Worm (Caenorhabditis elegans) whole organism, L1 larva: ENCODE measurements around the gene dohh-1.

Experiments
- C34B4.2 ChIP-seq: sonication (generic microtip); optimal IDR thresholded peaks from 2 replicates; lab custom pipeline; 2017; ENCODE audit warnings: mild to moderate bottlenecking, missing genetic modification characterization, missing compliant biosample characterization
- Y116A8C.19 ChIP-seq: sonication (generic microtip); optimal IDR thresholded peaks from 2 replicates; lab custom pipeline; 2016; ENCODE audit warnings: missing compliant biosample characterization, missing genetic modification characterization, borderline replicate concordance
- aha-1 ChIP-seq: fragments of 150-350 bp; optimal IDR thresholded peaks from 2 replicates; lab custom pipeline; 2014; ENCODE audit warnings: missing biosample characterization, missing genetic modification characterization
- alr-1 ChIP-seq: fragments of 200-800 bp; sonication (Bioruptor generic); optimal IDR thresholded peaks from 2 replicates; lab custom pipeline; 2018; ENCODE audit warnings: borderline replicate concordance, mild to moderate bottlenecking, missing genetic modification characterization, missing compliant biosample characterization
- ama-1 ChIP-seq: fragments of 150-350 bp; optimal IDR thresholded peaks from 2 replicates; lab custom pipeline; 2014
- blmp-1 ChIP-seq: fragments of 150-350 bp; optimal IDR thresholded peaks from 2 replicates; lab custom pipeline; 2014; ENCODE audit warnings: missing biosample characterization, missing genetic modification characterization
- ceh-63 ChIP-seq: fragments of 200-800 bp; sonication (Bioruptor generic); optimal IDR thresholded peaks from 2 replicates; lab custom pipeline; 2018; ENCODE audit warnings: mild to moderate bottlenecking, missing genetic modification characterization, missing compliant biosample characterization
- ceh-8 ChIP-seq: fragments of 200-800 bp; sonication (Bioruptor generic); optimal IDR thresholded peaks from 2 replicates; lab custom pipeline; 2018; ENCODE audit warnings: mild to moderate bottlenecking, missing genetic modification characterization, moderate library complexity, missing compliant biosample characterization
- ceh-82 ChIP-seq, 3 experiments: fragments of 150-350 bp in 1 of 3; sonication (generic microtip) in 2 of 3; optimal IDR thresholded peaks; 2 replicates each; lab custom pipeline; 2014 to 2017; ENCODE audit warnings: missing biosample characterization in 3 of 3, missing genetic modification characterization in 3 of 3
- ces-1 ChIP-seq: fragments of 150-350 bp; optimal IDR thresholded peaks from 2 replicates; lab custom pipeline; 2014; ENCODE audit warnings: missing biosample characterization, missing genetic modification reagents, missing genetic modification characterization
- dpl-1 ChIP-seq, 3 experiments: fragments of 150-350 bp in 2 of 3; sonication (generic microtip) in 1 of 3; optimal IDR thresholded peaks; 2 replicates each; lab custom pipeline; 2014 to 2017; ENCODE audit warnings: missing biosample characterization in 3 of 3, missing genetic modification characterization in 3 of 3, missing genetic modification reagents in 3 of 3
- dsc-1 ChIP-seq: sonication (generic microtip); optimal IDR thresholded peaks from 2 replicates; lab custom pipeline; 2016; ENCODE audit warnings: mild to moderate bottlenecking, missing genetic modification characterization, missing compliant biosample characterization
- efl-1 ChIP-seq, 4 experiments: fragments of 150-350 bp; optimal IDR thresholded peaks in 3 of 4; peaks in 1 of 4; 1 replicate in 1 of 4; 2 replicates in 3 of 4; lab custom pipeline; 2014; ENCODE audit warnings: missing biosample characterization in 2 of 4, missing genetic modification characterization in 2 of 4, missing genetic modification reagents in 2 of 4
- elt-2 ChIP-seq: sonication (generic microtip); optimal IDR thresholded peaks from 2 replicates; lab custom pipeline; 2016; ENCODE audit warnings: missing genetic modification characterization, mild to moderate bottlenecking, inconsistent platforms, missing compliant biosample characterization, missing genetic modification reagents
- ets-5 ChIP-seq: fragments of 200-800 bp; sonication (Bioruptor generic); IDR thresholded peaks from 2 replicates; pipeline ENCODE4 v1.3.6; 2022; ENCODE audit warnings: missing genetic modification characterization, missing compliant biosample characterization
- fkh-10 ChIP-seq: sonication (generic microtip); optimal IDR thresholded peaks from 2 replicates; lab custom pipeline; 2017; ENCODE audit warnings: missing biosample characterization, missing genetic modification reagents, missing genetic modification characterization
- fos-1 ChIP-seq: fragments of 150-350 bp; optimal IDR thresholded peaks from 2 replicates; lab custom pipeline; 2014; ENCODE audit warnings: missing biosample characterization, missing genetic modification characterization
- grh-1 ChIP-seq: fragments of 200-800 bp; sonication (Bioruptor generic); IDR thresholded peaks from 2 replicates; pipeline ENCODE4 v1.3.6; 2022; ENCODE audit warnings: missing genetic modification reagents, missing genetic modification characterization, missing compliant biosample characterization
- hlh-17 ChIP-seq: fragments of 200-800 bp; sonication (Bioruptor generic); optimal IDR thresholded peaks from 2 replicates; lab custom pipeline; 2018; ENCODE audit warnings: missing genetic modification characterization, mild to moderate bottlenecking, missing compliant biosample characterization, moderate library complexity, borderline replicate concordance
- irx-1 ChIP-seq: sonication (generic microtip); optimal IDR thresholded peaks from 2 replicates; lab custom pipeline; 2016; ENCODE audit warnings: missing genetic modification characterization, missing compliant biosample characterization
- jun-1 ChIP-seq: fragments of 150-350 bp; optimal IDR thresholded peaks from 2 replicates; lab custom pipeline; 2014; ENCODE audit warnings: missing biosample characterization, missing genetic modification reagents, missing genetic modification characterization
- lin-13 ChIP-seq: fragments of 150-350 bp; optimal IDR thresholded peaks from 2 replicates; lab custom pipeline; 2014; ENCODE audit warnings: missing biosample characterization, missing genetic modification reagents, missing genetic modification characterization
- lin-39 ChIP-seq: fragments of 150-350 bp; optimal IDR thresholded peaks from 2 replicates; lab custom pipeline; 2014; ENCODE audit warnings: missing biosample characterization, missing genetic modification reagents, missing genetic modification characterization
- mdl-1 ChIP-seq, 2 experiments: fragments of 150-350 bp; optimal IDR thresholded peaks; 2 replicates each; lab custom pipeline; 2014 to 2017; ENCODE audit warnings: missing biosample characterization in 2 of 2, missing genetic modification characterization in 2 of 2, inconsistent platforms in 1 of 2
- nhr-11 ChIP-seq: fragments of 150-350 bp; optimal IDR thresholded peaks from 2 replicates; lab custom pipeline; 2014; ENCODE audit warnings: missing biosample characterization, missing genetic modification characterization
- nhr-19 ChIP-seq: fragments of 200-800 bp; sonication (Bioruptor generic); conservative IDR thresholded peaks from 2 replicates; pipeline ENCODE4 v1.3.6; 2022; ENCODE audit warnings: missing genetic modification characterization, missing compliant biosample characterization
- nhr-20 ChIP-seq: sonication (generic microtip); optimal IDR thresholded peaks from 2 replicates; lab custom pipeline; 2016; ENCODE audit warnings: mild to moderate bottlenecking, missing genetic modification characterization, missing compliant biosample characterization
- nhr-237 ChIP-seq: fragments of 150-350 bp; optimal IDR thresholded peaks from 2 replicates; lab custom pipeline; 2014; ENCODE audit warnings: missing biosample characterization, missing genetic modification characterization
- nhr-47 ChIP-seq: sonication (generic microtip); optimal IDR thresholded peaks from 2 replicates; lab custom pipeline; 2016; ENCODE audit warnings: mild to moderate bottlenecking, missing genetic modification characterization, moderate library complexity, missing compliant biosample characterization
- nhr-85 ChIP-seq: sonication (generic microtip); peaks from one replicate; lab custom pipeline; 2016; ENCODE audit warnings: missing genetic modification characterization, inconsistent platforms, missing compliant biosample characterization
- nhr-90 ChIP-seq: sonication (generic microtip); optimal IDR thresholded peaks from 2 replicates; lab custom pipeline; 2016; ENCODE audit warnings: mild to moderate bottlenecking, missing genetic modification characterization, missing compliant biosample characterization; ENCODE audit not compliant: poor library complexity
- pqm-1 ChIP-seq: sonication (generic microtip); optimal IDR thresholded peaks from 3 replicates; lab custom pipeline; 2017; ENCODE audit warnings: missing biosample characterization, missing genetic modification characterization
- rnt-1 ChIP-seq: sonication (generic microtip); optimal IDR thresholded peaks from 2 replicates; lab custom pipeline; 2016; ENCODE audit warnings: mild to moderate bottlenecking, missing genetic modification characterization, moderate library complexity, missing compliant biosample characterization
- sup-37 ChIP-seq: fragments of 200-800 bp; sonication (Bioruptor generic); optimal IDR thresholded peaks from 2 replicates; lab custom pipeline; 2018; ENCODE audit warnings: mild to moderate bottlenecking, missing genetic modification characterization, missing compliant biosample characterization
- swsn-7 ChIP-seq: sonication (generic microtip); optimal IDR thresholded peaks from 2 replicates; lab custom pipeline; 2016; ENCODE audit warnings: missing genetic modification characterization, missing compliant biosample characterization
- unc-130 ChIP-seq: fragments of 150-350 bp; optimal IDR thresholded peaks from 2 replicates; lab custom pipeline; 2017; ENCODE audit warnings: missing biosample characterization, missing genetic modification characterization, inconsistent platforms
- unc-30 ChIP-seq: sonication (generic microtip); optimal IDR thresholded peaks from 2 replicates; lab custom pipeline; 2017; ENCODE audit warnings: missing biosample characterization, missing genetic modification characterization
- unc-62 ChIP-seq: fragments of 150-350 bp; optimal IDR thresholded peaks from 2 replicates; lab custom pipeline; 2014; ENCODE audit warnings: missing biosample characterization, missing genetic modification reagents, missing genetic modification characterization
- vab-15 ChIP-seq: sonication (generic microtip); optimal IDR thresholded peaks from 2 replicates; lab custom pipeline; 2017; ENCODE audit warnings: missing genotype, mild to moderate bottlenecking, missing genetic modification characterization, missing compliant biosample characterization
- xbp-1 ChIP-seq: sonication (generic microtip); optimal IDR thresholded peaks from 2 replicates; lab custom pipeline; 2016; ENCODE audit warnings: missing genetic modification characterization, missing compliant biosample characterization
- zag-1 ChIP-seq: fragments of 150-350 bp; optimal IDR thresholded peaks from 2 replicates; lab custom pipeline; 2014; ENCODE audit warnings: missing biosample characterization, missing genetic modification characterization

Gene dohh-1

ce11 chrII:10596462-10596861 lies 16.7 kb downstream of the dohh-1 start, which contains the start of gene C14A4.7:
Gene C14A4.7, minus strand, starts transcription at chrII:10596562.
- TF ChIP-seq dsc-1 (no peak), grh-1 (GFP tag; lab: Robert Waterston, UW) (no peak), efl-1 (optimal IDR thresholded peaks at IDR 0.05; lab: Kevin White, UChicago) (no peak), efl-1 (GFP tag; optimal IDR thresholded peaks at IDR 0.05 in 1 of 2; lab: Kevin White, UChicago) (no peak), elt-2 (tag; lab: Kevin White, UChicago) (peak; percentile 16), mdl-1 (tag; optimal IDR thresholded peaks at IDR 0.05; lab: Kevin White, UChicago) (no peak), xbp-1 (tag; lab: Kevin White, UChicago) (no peak), nhr-85 (tag; lab: Kevin White, UChicago) (no peak), zag-1 (tag; lab: Kevin White, UChicago) (no peak), fos-1 (tag; lab: Kevin White, UChicago) (no peak)

ce11 chrII:10598039-10598438 lies 18.3 kb downstream of the dohh-1 start, which contains the start of gene C14A4.8:
Gene C14A4.8, minus strand, starts transcription at chrII:10598139.
- TF ChIP-seq Y116A8C.19 (tag; lab: Kevin White, UChicago): no peak
- TF ChIP-seq swsn-7 (tag; lab: Kevin White, UChicago): no peak
- TF ChIP-seq rnt-1 (tag; lab: Kevin White, UChicago): no peak
- TF ChIP-seq fkh-10 (GFP tag; lab: Kevin White, UChicago): no peak
- TF ChIP-seq ceh-8: no peak
- no peak for TF ChIP-seq dpl-1 (GFP tag; optimal IDR thresholded peaks at IDR 0.05; lab: Kevin White, UChicago)
- TF ChIP-seq dsc-1: no peak
- no peak for TF ChIP-seq hlh-17 (GFP tag; lab: Kevin White, UChicago)
- no peak for TF ChIP-seq alr-1 (tag; lab: Kevin White, UChicago)
- TF ChIP-seq ama-1: no peak
- TF ChIP-seq, all 84 proteins: peak for 0

DNA sequence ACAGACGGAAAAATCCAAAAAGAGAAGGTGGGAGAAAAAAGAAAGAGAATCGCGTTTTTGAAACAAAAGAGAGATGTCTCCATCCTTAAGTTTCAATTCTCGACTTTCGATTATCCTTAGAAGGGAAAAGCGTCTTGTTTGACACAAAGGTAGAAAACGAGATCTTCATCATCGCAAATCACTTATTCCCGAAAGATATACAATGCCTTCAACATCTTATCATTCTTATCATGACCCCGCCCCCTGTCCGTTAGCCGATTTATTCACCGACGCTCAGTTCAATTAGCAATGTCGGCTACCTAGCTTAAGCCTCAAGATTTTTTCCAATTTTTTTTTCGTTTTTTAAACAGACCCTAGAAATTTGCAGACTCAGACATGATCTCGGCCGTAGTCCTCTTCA lies 19.2 kb downstream of the dohh-1 start, which contains the start of gene C14A4.9:
C14A4.9 (plus strand) TSS at position 368 of the 400 bp plus-strand sequence.
- no peak for TF ChIP-seq nhr-237 (tag; lab: Kevin White, UChicago)
- peak; percentile 99 for TF ChIP-seq blmp-1 (tag; lab: Kevin White, UChicago)

ce11 chrII:10602184-10602583 lies 22.4 kb downstream of the dohh-1 start, which contains the start of gene srv-2:
Gene srv-2, minus strand, starts transcription at chrII:10602284.
- no peak for TF ChIP-seq ces-1 (GFP tag; lab: Kevin White, UChicago)
- no peak for TF ChIP-seq vab-15 (tag; lab: Kevin White, UChicago)
- TF ChIP-seq aha-1 (tag; lab: Kevin White, UChicago): no peak
- TF ChIP-seq nhr-19 (GFP tag; lab: Robert Waterston, UW): no peak
- TF ChIP-seq jun-1 (tag; lab: Kevin White, UChicago): no peak
- no peak for TF ChIP-seq efl-1 (optimal IDR thresholded peaks at IDR 0.05; lab: Kevin White, UChicago)
- no peak for TF ChIP-seq efl-1 (GFP tag; optimal IDR thresholded peaks at IDR 0.05 in 1 of 2; lab: Kevin White, UChicago)
- TF ChIP-seq unc-30 (tag; lab: Kevin White, UChicago): no peak
- no peak for TF ChIP-seq lin-13
- no peak for TF ChIP-seq irx-1 (tag; lab: Kevin White, UChicago)
- no peak for TF ChIP-seq nhr-20
- TF ChIP-seq ets-5 (GFP tag; lab: Robert Waterston, UW): no peak
- no peak for TF ChIP-seq nhr-90
- TF ChIP-seq Y116A8C.19 (tag; lab: Kevin White, UChicago): no peak
- TF ChIP-seq sup-37 (GFP tag; lab: Kevin White, UChicago): no peak
- no peak for TF ChIP-seq pqm-1 (tag; lab: Kevin White, UChicago)

DNA sequence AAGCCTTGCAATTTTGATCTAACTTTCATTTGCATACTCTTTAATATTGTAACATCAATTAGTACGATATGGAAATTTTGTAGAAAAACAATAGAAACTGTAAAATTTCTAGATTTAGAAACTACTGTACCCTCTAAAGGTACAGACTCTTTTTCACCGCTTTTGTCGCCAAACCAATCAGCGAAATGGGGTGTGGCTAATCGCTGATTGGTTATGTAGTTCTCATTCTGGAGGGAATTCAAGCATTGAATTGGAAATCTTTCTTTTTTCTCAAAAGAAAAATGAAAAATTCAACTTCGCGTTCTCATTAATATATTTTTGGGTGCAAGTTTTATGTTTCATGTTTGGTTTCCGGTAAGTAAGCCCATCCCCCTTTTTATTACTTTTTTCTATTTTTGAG lies 23.8 kb downstream of the dohh-1 start:
- no peak for TF ChIP-seq nhr-47 (tag; lab: Kevin White, UChicago)
- no peak for TF ChIP-seq ceh-63 (GFP tag; lab: Kevin White, UChicago)
- TF ChIP-seq ceh-82 (tag; optimal IDR thresholded peaks at IDR 0.05; lab: Kevin White, UChicago): no peak
- no peak for TF ChIP-seq C34B4.2
- TF ChIP-seq pqm-1 (tag; lab: Kevin White, UChicago): no peak
- no peak for TF ChIP-seq unc-62 (GFP tag; lab: Kevin White, UChicago)
- no peak for TF ChIP-seq lin-39
- no peak for TF ChIP-seq blmp-1 (tag; lab: Kevin White, UChicago)
- TF ChIP-seq nhr-11 (tag; lab: Kevin White, UChicago): no peak
- no peak for TF ChIP-seq unc-130 (tag; lab: Kevin White, UChicago)
